Fruit fly (Drosophila melanogaster): Measurements from ENCODE around the gene CIA30.
A peak's percentile ranks its signal among the peaks of the same experiment; 100 is the strongest.

Gene CIA30

dm6 chr3R:29758129-29758733, 21.5 kb downstream of the CIA30 start:
- TF ChIP-seq fru (GFP tag; optimal IDR thresholded peaks at IDR 0.05) (peak; percentile 34), Dfd (GFP tag; optimal IDR thresholded peaks at IDR 0.05) (peak; percentile 71), rgr (GFP tag; optimal IDR thresholded peaks at IDR 0.05) (peak; percentile 22), lola (GFP tag; optimal IDR thresholded peaks at IDR 0.05) (no peak), foxo (GFP tag; optimal IDR thresholded peaks at IDR 0.05) (peak in 1 of 2 experiments; percentile 27)

dm6 chr3R:29758734-29759131, 22.0 kb downstream of the CIA30 start:
- TF ChIP-seq Rel (GFP tag; optimal IDR thresholded peaks at IDR 0.05) (no peak), Rel (tag; optimal IDR thresholded peaks at IDR 0.05) (no peak), rgr (GFP tag; optimal IDR thresholded peaks at IDR 0.05) (no peak), GATAd (GFP tag; optimal IDR thresholded peaks at IDR 0.05) (no peak), br (GFP tag; optimal IDR thresholded peaks at IDR 0.05) (no peak), ey (GFP tag; optimal IDR thresholded peaks at IDR 0.05) (no peak), jim (GFP tag; optimal IDR thresholded peaks at IDR 0.05) (no peak), Hr83 (GFP tag; optimal IDR thresholded peaks at IDR 0.05; ENCODE audit: poor library complexity, severe bottlenecking) (no peak), woc (GFP tag; optimal IDR thresholded peaks at IDR 0.05) (no peak), CrebA (GFP tag; optimal IDR thresholded peaks at IDR 0.05; ENCODE audit: borderline replicate concordance) (no peak), N (GFP tag; optimal IDR thresholded peaks at IDR 0.05) (no peak), psq (GFP tag; optimal IDR thresholded peaks at IDR 0.05) (no peak), brk (GFP tag; optimal IDR thresholded peaks at IDR 0.05) (no peak), dmrt93B (GFP tag; optimal IDR thresholded peaks at IDR 0.05) (no peak), Abd-B (GFP tag; optimal IDR thresholded peaks at IDR 0.05) (no peak)

dm6 chr3R:29760042-29760441, 23.3 kb downstream of the CIA30 start:
- TF ChIP-seq N (GFP tag; optimal IDR thresholded peaks at IDR 0.05) = no peak
- TF ChIP-seq brk (GFP tag; optimal IDR thresholded peaks at IDR 0.05) = no peak
- TF ChIP-seq woc (GFP tag; optimal IDR thresholded peaks at IDR 0.05) = no peak
- TF ChIP-seq Sp1 (GFP tag; optimal IDR thresholded peaks at IDR 0.05) = no peak
- TF ChIP-seq Hr78 (GFP tag; optimal IDR thresholded peaks at IDR 0.05) = no peak
- no peak for TF ChIP-seq h (GFP tag; optimal IDR thresholded peaks at IDR 0.05)
- no peak for TF ChIP-seq Hr83 (GFP tag; optimal IDR thresholded peaks at IDR 0.05; ENCODE audit: poor library complexity, severe bottlenecking)
- no peak for TF ChIP-seq HLH106 (tag; optimal IDR thresholded peaks at IDR 0.05)
- no peak for TF ChIP-seq CG9705 (GFP tag; optimal IDR thresholded peaks at IDR 0.05)
- no peak for TF ChIP-seq CrebA (GFP tag; optimal IDR thresholded peaks at IDR 0.05; ENCODE audit: borderline replicate concordance)
- no peak for TF ChIP-seq foxo (GFP tag; optimal IDR thresholded peaks at IDR 0.05)
- no peak for TF ChIP-seq Rel (GFP tag; optimal IDR thresholded peaks at IDR 0.05)
- TF ChIP-seq Rel (tag; optimal IDR thresholded peaks at IDR 0.05) = no peak
- no peak for TF ChIP-seq ey (GFP tag; optimal IDR thresholded peaks at IDR 0.05)
- TF ChIP-seq dsf (GFP tag; optimal IDR thresholded peaks at IDR 0.05; ENCODE audit: borderline replicate concordance) = no peak

- TF ChIP-seq CrebA (GFP tag; optimal IDR thresholded peaks at IDR 0.05; ENCODE audit: borderline replicate concordance) = no peak
- TF ChIP-seq jim (GFP tag; optimal IDR thresholded peaks at IDR 0.05) = no peak
- no peak for TF ChIP-seq Rel (GFP tag; optimal IDR thresholded peaks at IDR 0.05)
- TF ChIP-seq Rel (tag; optimal IDR thresholded peaks at IDR 0.05) = peak; percentile 49
Measured at dm6 chr3R:29761569-29761968, 24.8 kb downstream of the CIA30 start.

dm6 chr3R:29762297-29762696, 25.5 kb downstream of the CIA30 start:
- peak; percentile 53 for TF ChIP-seq HLH106 (tag; optimal IDR thresholded peaks at IDR 0.05)
- no peak for TF ChIP-seq CG32264 (GFP tag; optimal IDR thresholded peaks at IDR 0.05)
- peak; percentile 41 for TF ChIP-seq fru (GFP tag; optimal IDR thresholded peaks at IDR 0.05)
- TF ChIP-seq Sp1 (GFP tag; optimal IDR thresholded peaks at IDR 0.05) = peak; percentile 38
- peak; percentile 43 for TF ChIP-seq dmrt93B (GFP tag; optimal IDR thresholded peaks at IDR 0.05)
- TF ChIP-seq Myc (optimal IDR thresholded peaks at IDR 0.05) = no peak
- TF ChIP-seq woc (GFP tag; optimal IDR thresholded peaks at IDR 0.05) = peak; percentile 8
- TF ChIP-seq sage (GFP tag; optimal IDR thresholded peaks at IDR 0.05) = peak; percentile 16
- peak; percentile 15 for TF ChIP-seq br (GFP tag; optimal IDR thresholded peaks at IDR 0.05)
- no peak for TF ChIP-seq sv (GFP tag; optimal IDR thresholded peaks at IDR 0.05)
- TF ChIP-seq dsf (GFP tag; optimal IDR thresholded peaks at IDR 0.05; ENCODE audit: borderline replicate concordance) = no peak
- peak in 1 of 2 experiments; percentile 53 for TF ChIP-seq foxo (GFP tag; optimal IDR thresholded peaks at IDR 0.05)

- no peak for TF ChIP-seq pan (optimal IDR thresholded peaks at IDR 0.05)
- peak; percentile 97 for TF ChIP-seq Hnf4 (GFP tag; optimal IDR thresholded peaks at IDR 0.05)
- TF ChIP-seq jim (GFP tag; optimal IDR thresholded peaks at IDR 0.05) = no peak
- no peak for TF ChIP-seq sv (GFP tag; optimal IDR thresholded peaks at IDR 0.05)
- peak; percentile 94 for TF ChIP-seq psq (GFP tag; optimal IDR thresholded peaks at IDR 0.05)
- peak; percentile 97 for TF ChIP-seq tai (GFP tag; optimal IDR thresholded peaks at IDR 0.05)
- no peak for TF ChIP-seq Hr83 (GFP tag; optimal IDR thresholded peaks at IDR 0.05; ENCODE audit: poor library complexity, severe bottlenecking)
- TF ChIP-seq brk (GFP tag; optimal IDR thresholded peaks at IDR 0.05) = peak; percentile 93
- peak; percentile 96 for TF ChIP-seq fru (GFP tag; optimal IDR thresholded peaks at IDR 0.05)
- peak; percentile 69 for TF ChIP-seq CrebA (GFP tag; optimal IDR thresholded peaks at IDR 0.05; ENCODE audit: borderline replicate concordance)
- peak; percentile 98 for TF ChIP-seq ey (GFP tag; optimal IDR thresholded peaks at IDR 0.05)
- TF ChIP-seq dsf (GFP tag; optimal IDR thresholded peaks at IDR 0.05; ENCODE audit: borderline replicate concordance) = peak; percentile 88
- peak; percentile 96 for TF ChIP-seq dmrt93B (GFP tag; optimal IDR thresholded peaks at IDR 0.05)
- no peak for TF ChIP-seq Hr78 (GFP tag; optimal IDR thresholded peaks at IDR 0.05)
- TF ChIP-seq CG9705 (GFP tag; optimal IDR thresholded peaks at IDR 0.05) = peak; percentile 92
- TF ChIP-seq OdsH (GFP tag; optimal IDR thresholded peaks at IDR 0.05) = peak; percentile 97
- TF ChIP-seq dl (GFP tag; optimal IDR thresholded peaks at IDR 0.05; ENCODE audit: insufficient read depth in 1 of 2, partially characterized antibody in 2 of 2) = no peak
- TF ChIP-seq foxo (GFP tag; optimal IDR thresholded peaks at IDR 0.05) = peak; percentile 71 to 98
- no peak for TF ChIP-seq N (GFP tag; optimal IDR thresholded peaks at IDR 0.05)
- TF ChIP-seq HLH106 (tag; optimal IDR thresholded peaks at IDR 0.05) = peak; percentile 97
- no peak for TF ChIP-seq Vsx2 (GFP tag; optimal IDR thresholded peaks at IDR 0.05; ENCODE audit: partially characterized antibody)
Measured at dm6 chr3R:29763154-29763553, 26.4 kb downstream of the CIA30 start.

Measured in whole organism, wandering third instar larva.